Worm (Caenorhabditis elegans) whole organism, midembryonic: ENCODE measurements around the gene C48D1.5.

Experiments
- cog-1 ChIP-seq: sonication (generic microtip); optimal IDR thresholded peaks from 2 replicates; lab custom pipeline; 2016; ENCODE audit warnings: missing genetic modification characterization, missing compliant biosample characterization
- flt-1 ChIP-seq: fragments of 200-800 bp; sonication (Bioruptor generic); IDR thresholded peaks from 2 replicates; pipeline ENCODE4 v1.3.6; 2022; ENCODE audit warnings: missing genetic modification characterization, missing compliant biosample characterization
- tab-1 ChIP-seq: fragments of 200-800 bp; sonication (Bioruptor generic); IDR thresholded peaks from 2 replicates; pipeline ENCODE4 v1.3.6; 2022; ENCODE audit warnings: missing genetic modification characterization, missing compliant biosample characterization
- ztf-23 ChIP-seq: fragments of 200-800 bp; sonication (Bioruptor generic); IDR thresholded peaks from 2 replicates; pipeline ENCODE4 v1.3.6; 2022; ENCODE audit warnings: missing genetic modification reagents, missing genetic modification characterization, missing compliant biosample characterization

ce11 chrIV:13221657-13222056 lies at the start of gene C48D1.5:
- no peak for TF ChIP-seq cog-1 (tag; lab: Kevin White, UChicago)
- no peak for TF ChIP-seq tab-1
- no peak for TF ChIP-seq ztf-23 (GFP tag; lab: Robert Waterston, UW)
- no peak for TF ChIP-seq flt-1 (GFP tag; lab: Robert Waterston, UW)
